Fruit fly (Drosophila melanogaster) whole organism, embryonic: ENCODE data around the gene Cp7Fa.

Experiments
- BEAF-32 ChIP-seq: fragments of 200-800 bp; sonication (Bioruptor generic); optimal IDR thresholded peaks from 3 replicates; lab custom pipeline; 2017; ENCODE audit warnings: missing biosample characterization, missing genetic modification characterization, mild to moderate bottlenecking, moderate library complexity, missing genetic modification reagents
- CG10321 ChIP-seq: fragments of 200-800 bp; sonication (Bioruptor generic); IDR thresholded peaks from 2 replicates; pipeline ENCODE4 v1.3.6; 2022; ENCODE audit warnings: missing biosample characterization, missing genetic modification characterization
- CG12219 ChIP-seq: fragments of 200-800 bp; sonication (Bioruptor generic); optimal IDR thresholded peaks from 3 replicates; lab custom pipeline; 2018; ENCODE audit warnings: missing biosample characterization, mild to moderate bottlenecking, missing genetic modification characterization
- CG13287 ChIP-seq: fragments of 200-800 bp; sonication (Bioruptor generic); IDR thresholded peaks from 2 replicates; pipeline ENCODE4 v1.3.6; 2022; ENCODE audit warnings: missing biosample characterization, missing genetic modification characterization; ENCODE audit not compliant: partially characterized antibody
- CG14667 ChIP-seq: fragments of 200-800 bp; sonication (Bioruptor generic); IDR thresholded peaks from 2 replicates; pipeline ENCODE4 v1.3.6; 2022; ENCODE audit warnings: missing biosample characterization, missing genetic modification characterization
- CG14860 ChIP-seq: fragments of 200-800 bp; sonication (Bioruptor generic); IDR thresholded peaks from 3 replicates; pipeline ENCODE4 v1.3.6; 2022; ENCODE audit warnings: missing biosample characterization, missing genetic modification characterization; ENCODE audit not compliant: partially characterized antibody
- CG15514 ChIP-seq: fragments of 200-800 bp; sonication (Bioruptor generic); optimal IDR thresholded peaks from 3 replicates; lab custom pipeline; 2017; ENCODE audit warnings: missing biosample characterization, missing genetic modification characterization, mild to moderate bottlenecking, moderate library complexity, missing genetic modification reagents
- CG17385 ChIP-seq: fragments of 200-800 bp; sonication (Bioruptor generic); optimal IDR thresholded peaks from 3 replicates; lab custom pipeline; 2018; ENCODE audit warnings: missing biosample characterization, mild to moderate bottlenecking, missing genetic modification characterization
- CG31441 ChIP-seq: fragments of 200-800 bp; sonication (Bioruptor generic); IDR thresholded peaks from 2 replicates; pipeline ENCODE4 v1.3.6; 2022; ENCODE audit warnings: missing biosample characterization, missing genetic modification characterization
- CG34224 ChIP-seq: fragments of 200-800 bp; sonication (Bioruptor generic); IDR thresholded peaks from 3 replicates; pipeline ENCODE4 v1.3.6; 2022; ENCODE audit warnings: missing biosample characterization, missing genetic modification characterization; ENCODE audit not compliant: partially characterized antibody
- CG7271 ChIP-seq: fragments of 200-800 bp; sonication (Bioruptor generic); optimal IDR thresholded peaks from 2 replicates; lab custom pipeline; 2018; ENCODE audit warnings: missing biosample characterization, mild to moderate bottlenecking, missing genetic modification characterization, moderate library complexity
- CG8388 ChIP-seq: fragments of 200-800 bp; sonication (Bioruptor generic); optimal IDR thresholded peaks from 2 replicates; lab custom pipeline; 2019; ENCODE audit warnings: missing biosample characterization, mild to moderate bottlenecking, missing genetic modification characterization, moderate library complexity
- CoRest ChIP-seq: fragments of 200-800 bp; sonication (Bioruptor generic); optimal IDR thresholded peaks from 3 replicates; lab custom pipeline; 2018; ENCODE audit warnings: missing biosample characterization, mild to moderate bottlenecking, missing genetic modification characterization, moderate library complexity
- Dp ChIP-seq: fragments of 200-800 bp; sonication (Bioruptor generic); optimal IDR thresholded peaks from 2 replicates; lab custom pipeline; 2018; ENCODE audit warnings: missing biosample characterization, mild to moderate bottlenecking, missing genetic modification characterization, moderate library complexity
- Dref ChIP-seq: fragments of 200-800 bp; sonication (Bioruptor generic); IDR thresholded peaks from 2 replicates; pipeline ENCODE4 v1.3.6; 2022; ENCODE audit warnings: missing biosample characterization, missing genetic modification characterization
- E2f2 ChIP-seq: fragments of 200-800 bp; sonication (Bioruptor generic); IDR thresholded peaks from 2 replicates; pipeline ENCODE4 v1.3.6; 2022; ENCODE audit warnings: missing biosample characterization, missing genetic modification characterization
- Ets65A ChIP-seq: fragments of 200-800 bp; sonication (Bioruptor generic); peaks from one replicate; lab custom pipeline; 2016; ENCODE audit warnings: missing biosample characterization, missing genetic modification characterization
- Hr78 ChIP-seq, 2 experiments: fragments of 200-800 bp in 1 of 2; fragments of >200 bp in 1 of 2; sonication (Bioruptor generic) in 1 of 2; optimal IDR thresholded peaks; 2 replicates each; lab custom pipeline; 2017 to 2019; ENCODE audit warnings: missing biosample characterization in 2 of 2, missing genetic modification characterization in 2 of 2, mild to moderate bottlenecking in 1 of 2, moderate library complexity in 1 of 2
- Med ChIP-seq: fragments of 200-800 bp; sonication (Bioruptor generic); peaks from one replicate; lab custom pipeline; 2016; ENCODE audit warnings: missing biosample characterization, missing genetic modification characterization, mild to moderate bottlenecking, inconsistent platforms, moderate library complexity
- Pdp1 ChIP-seq, 2 experiments: fragments of 200-800 bp; sonication (Bioruptor generic); optimal IDR thresholded peaks; 3 replicates each; lab custom pipeline; 2016; ENCODE audit warnings: missing biosample characterization in 2 of 2, missing genetic modification characterization in 2 of 2, mild to moderate bottlenecking in 1 of 2, moderate library complexity in 1 of 2
- Sry-δ ChIP-seq: fragments of 200-800 bp; sonication (Bioruptor generic); optimal IDR thresholded peaks from 2 replicates; lab custom pipeline; 2016; ENCODE audit warnings: missing biosample characterization, missing genetic modification characterization
- amos ChIP-seq: fragments of 200-800 bp; sonication (Bioruptor generic); IDR thresholded peaks from 2 replicates; pipeline ENCODE4 v1.3.6; 2022; ENCODE audit warnings: missing biosample characterization, missing genetic modification characterization; ENCODE audit not compliant: partially characterized antibody
- bbx ChIP-seq: fragments of 200-800 bp; sonication (Bioruptor generic); IDR thresholded peaks from 2 replicates; pipeline ENCODE4 v1.3.6; 2022; ENCODE audit warnings: missing biosample characterization, missing genetic modification characterization; ENCODE audit not compliant: partially characterized antibody
- chinmo ChIP-seq: fragments of 200-800 bp; sonication (Bioruptor generic); IDR thresholded peaks from 4 replicates; pipeline ENCODE4 v1.3.6; 2022; ENCODE audit warnings: missing biosample characterization, missing genetic modification characterization; ENCODE audit not compliant: partially characterized antibody
- croc ChIP-seq: fragments of 200-800 bp; sonication (Bioruptor generic); conservative IDR thresholded peaks from 3 replicates; pipeline ENCODE4 v1.3.6; 2022; ENCODE audit warnings: missing biosample characterization, missing genetic modification characterization
- crp ChIP-seq, 2 experiments: fragments of 200-800 bp; sonication (Bioruptor generic); optimal IDR thresholded peaks; 2 replicates in 1 of 2; 3 replicates in 1 of 2; lab custom pipeline; 2017; ENCODE audit warnings: missing biosample characterization in 2 of 2, missing genetic modification characterization in 2 of 2, mild to moderate bottlenecking in 1 of 2, moderate library complexity in 1 of 2
- cwo ChIP-seq: fragments of 200-800 bp; sonication (Bioruptor generic); optimal IDR thresholded peaks from 3 replicates; lab custom pipeline; 2017; ENCODE audit warnings: missing biosample characterization, missing genetic modification characterization, mild to moderate bottlenecking, moderate library complexity, missing genetic modification reagents
- dan ChIP-seq: fragments of 200-800 bp; sonication (Bioruptor generic); IDR thresholded peaks from 2 replicates; pipeline ENCODE4 v1.3.6; 2022; ENCODE audit warnings: missing biosample characterization, missing genetic modification characterization
- dpn ChIP-seq, 2 experiments: fragments of 200-800 bp; sonication (Bioruptor generic); optimal IDR thresholded peaks; 3 replicates each; lab custom pipeline; 2016; ENCODE audit warnings: missing biosample characterization in 2 of 2, missing genetic modification characterization in 2 of 2
- dysf ChIP-seq: fragments of 200-800 bp; sonication (Bioruptor generic); IDR thresholded peaks from 3 replicates; pipeline ENCODE4 v1.3.6; 2022; ENCODE audit warnings: missing biosample characterization, missing genetic modification characterization
- eve ChIP-seq, 2 experiments: fragments of >200 bp; optimal IDR thresholded peaks; 2 replicates each; lab custom pipeline; 2017; ENCODE audit warnings: missing biosample characterization in 2 of 2, missing genetic modification characterization in 2 of 2
- exex ChIP-seq: fragments of 200-800 bp; sonication (Bioruptor generic); optimal IDR thresholded peaks from 4 replicates; lab custom pipeline; 2018; ENCODE audit warnings: missing biosample characterization, mild to moderate bottlenecking, missing genetic modification characterization, moderate library complexity
- ken ChIP-seq: fragments of 200-800 bp; sonication (Bioruptor generic); IDR thresholded peaks from 3 replicates; pipeline ENCODE4 v1.3.6; 2022; ENCODE audit warnings: missing biosample characterization, missing genetic modification characterization
- mirr ChIP-seq: fragments of 200-800 bp; sonication (Bioruptor generic); optimal IDR thresholded peaks from 3 replicates; lab custom pipeline; 2018; ENCODE audit warnings: missing biosample characterization, mild to moderate bottlenecking, missing genetic modification characterization
- nerfin-1 ChIP-seq: fragments of 200-800 bp; sonication (Bioruptor generic); optimal IDR thresholded peaks from 3 replicates; lab custom pipeline; 2019; ENCODE audit warnings: missing biosample characterization, mild to moderate bottlenecking, missing genetic modification characterization, moderate library complexity
- onecut ChIP-seq: fragments of 200-800 bp; sonication (Bioruptor generic); IDR thresholded peaks from 2 replicates; pipeline ENCODE4 v1.3.6; 2022; ENCODE audit warnings: missing biosample characterization, missing genetic modification characterization
- pzg ChIP-seq: fragments of 200-800 bp; sonication (Bioruptor generic); optimal IDR thresholded peaks from 3 replicates; lab custom pipeline; 2018; ENCODE audit warnings: missing biosample characterization, mild to moderate bottlenecking, missing genetic modification characterization, moderate library complexity
- stwl ChIP-seq: fragments of 200-800 bp; sonication (Bioruptor generic); optimal IDR thresholded peaks from 3 replicates; lab custom pipeline; 2018; ENCODE audit warnings: missing biosample characterization, mild to moderate bottlenecking, missing genetic modification characterization, moderate library complexity
- tap ChIP-seq: fragments of 200-800 bp; optimal IDR thresholded peaks from 3 replicates; lab custom pipeline; 2019; ENCODE audit warnings: missing biosample characterization, mild to moderate bottlenecking, missing genetic modification characterization, moderate library complexity
- unc-4 ChIP-seq: fragments of 200-800 bp; sonication (Bioruptor generic); IDR thresholded peaks from 2 replicates; pipeline ENCODE4 v1.3.6; 2022; ENCODE audit warnings: missing biosample characterization, missing genetic modification characterization; ENCODE audit not compliant: partially characterized antibody
- vfl ChIP-seq: fragments of 200-800 bp; sonication (Bioruptor generic); optimal IDR thresholded peaks from 2 replicates; lab custom pipeline; 2016; ENCODE audit warnings: missing biosample characterization, missing genetic modification characterization

The Cp7Fa gene

DNA sequence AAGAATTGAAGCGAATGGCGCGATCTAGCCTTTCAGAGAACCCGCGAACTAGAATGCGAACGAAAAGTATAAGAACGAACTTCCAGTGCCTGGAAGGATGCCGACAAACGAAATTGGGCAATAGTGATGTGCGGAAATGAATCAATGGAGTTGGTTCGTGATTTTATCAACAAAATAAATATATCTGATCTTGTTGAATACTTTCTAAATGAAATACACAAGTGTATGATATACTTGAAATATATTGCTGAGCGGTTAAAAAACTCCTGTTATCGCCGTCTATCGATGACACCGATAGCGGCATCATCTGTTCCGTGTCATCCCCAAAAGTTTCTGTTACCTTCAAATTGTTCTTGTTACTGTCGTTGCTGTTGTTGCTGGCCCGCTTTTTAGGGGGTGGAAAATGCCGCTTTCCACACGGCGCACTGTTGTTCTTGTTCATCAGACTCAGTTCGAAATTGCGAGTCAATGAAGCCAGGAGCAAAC, 18.8 kb downstream of the Cp7Fa start, which contains the start of gene otu:
TSS of gene otu (minus strand) at position 51 of the 486 bp plus-strand sequence.
- peak; percentile 39 for TF ChIP-seq unc-4 (GFP tag; lab: Robert Waterston, UW)
- 0 out of 2 replicates have a peak, but pooled peaks have one; percentile 14 for TF ChIP-seq CG13287
- TF ChIP-seq crp (GFP tag; optimal IDR thresholded peaks at IDR 0.05; lab: Kevin White, UChicago): peak in 1 of 2 experiments; percentile 67
- TF ChIP-seq stwl: peak; percentile 65
- TF ChIP-seq BEAF-32 (GFP tag; lab: Kevin White, UChicago): peak; percentile 18
- 0 out of 3 replicates have a peak, but pooled peaks have one; percentile 21 for TF ChIP-seq CG34224 (GFP tag; lab: Robert Waterston, UW)
- TF ChIP-seq dysf (GFP tag; lab: Robert Waterston, UW): no peak
- TF ChIP-seq CG7271 (tag; lab: Kevin White, UChicago): no peak
- peak; percentile 45 for TF ChIP-seq Dp (GFP tag; lab: Kevin White, UChicago)
- peak; percentile 24 for TF ChIP-seq pzg (GFP tag; lab: Kevin White, UChicago)
- TF ChIP-seq E2f2 (GFP tag; lab: Robert Waterston, UW): peak; percentile 46; the same call in 1 of the 2 replicates
- no peak for TF ChIP-seq CG14667 (GFP tag; lab: Robert Waterston, UW)
- peak; percentile 65 for TF ChIP-seq Ets65A (GFP tag; lab: Kevin White, UChicago)
- TF ChIP-seq bbx (GFP tag; lab: Robert Waterston, UW): peak; percentile 25; the same call in 1 of the 2 replicates
- TF ChIP-seq CG8388 (GFP tag; lab: Kevin White, UChicago): no peak
- no peak for TF ChIP-seq dan (GFP tag; lab: Robert Waterston, UW)
- TF ChIP-seq Sry-δ (GFP tag; lab: Kevin White, UChicago): peak; percentile 58
- 0 out of 4 replicates have a peak, but pooled peaks have one; percentile 26 for TF ChIP-seq chinmo (GFP tag; lab: Robert Waterston, UW)
- TF ChIP-seq amos (GFP tag; lab: Robert Waterston, UW): peak; percentile 21; the same call in 1 of the 2 replicates
- peak; percentile 51 for TF ChIP-seq Dref (GFP tag; lab: Robert Waterston, UW)
- TF ChIP-seq CG15514 (GFP tag; lab: Kevin White, UChicago): peak; percentile 48
- TF ChIP-seq, all 482 proteins: peak for 16

DNA sequence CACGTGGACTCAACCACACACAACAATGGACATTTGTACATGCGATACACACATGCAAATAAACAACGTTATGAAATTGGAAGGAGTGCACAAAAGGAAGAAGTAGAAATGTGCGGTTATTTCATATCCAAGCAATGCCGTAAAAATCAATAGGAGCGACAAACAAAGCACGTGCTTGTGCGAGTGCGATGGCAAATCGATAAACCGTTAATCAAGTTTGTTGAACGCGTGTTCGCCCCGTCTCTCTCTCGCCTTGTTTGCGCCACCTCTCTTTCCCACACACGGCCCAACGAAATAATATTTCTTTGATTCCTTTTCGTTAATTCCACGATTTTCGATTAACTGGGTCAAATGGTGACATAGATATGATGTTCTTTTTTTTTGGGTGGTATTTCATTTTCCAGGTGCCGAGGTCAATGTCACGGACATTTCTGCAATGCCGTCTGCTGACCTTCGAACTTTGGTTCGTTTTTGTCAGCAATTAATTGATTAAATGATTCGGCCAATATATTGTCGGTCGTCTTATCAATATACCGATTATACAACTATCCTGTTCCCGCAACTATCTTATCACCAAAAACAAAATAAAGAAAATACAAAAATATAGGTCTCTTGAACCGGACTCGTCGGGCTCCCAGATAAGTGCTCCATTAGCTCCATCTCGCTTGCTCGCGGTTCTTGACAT, 19.7 kb downstream of the Cp7Fa start:
- TF ChIP-seq nerfin-1 (tag; lab: Kevin White, UChicago) (peak; percentile 1), Hr78 (GFP tag; optimal IDR thresholded peaks at IDR 0.05; lab: Kevin White, UChicago) (peak in 1 of 2 experiments; percentile 80), exex (tag; lab: Kevin White, UChicago) (peak; percentile 73), tap (tag; lab: Kevin White, UChicago) (no peak), eve (GFP tag; optimal IDR thresholded peaks at IDR 0.05; lab: Kevin White, UChicago) (peak in 1 of 2 experiments; percentile 57), CG10321 (0 out of 2 replicates have a peak, but pooled peaks have one; percentile 37), ken (GFP tag; lab: Robert Waterston, UW) (0 out of 3 replicates have a peak, but pooled peaks have one; percentile 29), dpn (GFP tag; optimal IDR thresholded peaks at IDR 0.05; lab: Kevin White, UChicago) (no peak), onecut (peak; percentile 99), CoRest (tag; lab: Kevin White, UChicago) (no peak), Pdp1 (GFP tag; optimal IDR thresholded peaks at IDR 0.05; lab: Kevin White, UChicago) (peak in 1 of 2 experiments; percentile 51), mirr (peak; percentile 48), CG31441 (GFP tag; lab: Robert Waterston, UW) (no peak), vfl (GFP tag; lab: Kevin White, UChicago) (no peak), Med (GFP tag; lab: Kevin White, UChicago) (peak; percentile 33), CG17385 (GFP tag; lab: Kevin White, UChicago) (peak; percentile 25), CG14860 (GFP tag; lab: Robert Waterston, UW) (no peak), cwo (GFP tag; lab: Kevin White, UChicago) (peak; percentile 77), croc (GFP tag; lab: Robert Waterston, UW) (no peak), CG12219 (no peak)
- TF ChIP-seq, all 482 proteins: peak for 12
